Fruit fly (Drosophila melanogaster) whole organism, adult: ENCODE measurements around the gene Pcd.

Source experiments
- CG11617 ChIP-seq: fragments of 200-800 bp; sonication (Bioruptor generic); optimal IDR thresholded peaks from 2 replicates; lab custom pipeline; 2017; ENCODE audit warnings: mild to moderate bottlenecking, missing biosample characterization, missing genetic modification reagents, missing genetic modification characterization
- CG12768 ChIP-seq: fragments of 200-800 bp; sonication (Bioruptor generic); optimal IDR thresholded peaks from 2 replicates; lab custom pipeline; 2017; ENCODE audit warnings: missing biosample characterization, missing genetic modification characterization, mild to moderate bottlenecking, moderate library complexity, missing genetic modification reagents
- CG14711 ChIP-seq: fragments of 200-800 bp; sonication (Bioruptor generic); optimal IDR thresholded peaks from 2 replicates; lab custom pipeline; 2018; ENCODE audit warnings: missing biosample characterization, mild to moderate bottlenecking, missing genetic modification characterization, moderate library complexity
- CG1620 ChIP-seq: fragments of 200-800 bp; sonication (Bioruptor generic); optimal IDR thresholded peaks from 2 replicates; lab custom pipeline; 2016; ENCODE audit warnings: missing biosample characterization, missing genetic modification characterization
- CG33017 ChIP-seq: fragments of 200-800 bp; sonication (Bioruptor generic); optimal IDR thresholded peaks from 2 replicates; lab custom pipeline; 2018; ENCODE audit warnings: missing biosample characterization, mild to moderate bottlenecking, missing genetic modification characterization, moderate library complexity
- CG5204 ChIP-seq: fragments of 200-800 bp; sonication (Bioruptor generic); optimal IDR thresholded peaks from 2 replicates; lab custom pipeline; 2016; ENCODE audit warnings: missing biosample characterization, missing genetic modification characterization
- CG7045 ChIP-seq: fragments of 200-800 bp; sonication (Bioruptor generic); optimal IDR thresholded peaks from 2 replicates; lab custom pipeline; 2017; ENCODE audit warnings: missing biosample characterization, mild to moderate bottlenecking, missing genetic modification characterization
- CG7101 ChIP-seq: fragments of 200-800 bp; sonication (Bioruptor generic); optimal IDR thresholded peaks from 2 replicates; lab custom pipeline; 2018; ENCODE audit warnings: missing biosample characterization, mild to moderate bottlenecking, missing genetic modification characterization, moderate library complexity
- Clk ChIP-seq: fragments of 200-800 bp; sonication (Bioruptor generic); optimal IDR thresholded peaks from 2 replicates; lab custom pipeline; 2017; ENCODE audit warnings: missing biosample characterization, missing genetic modification characterization
- Crg-1 ChIP-seq: fragments of 200-800 bp; sonication (Bioruptor generic); optimal IDR thresholded peaks from 2 replicates; lab custom pipeline; 2016; ENCODE audit warnings: missing biosample characterization, missing genetic modification characterization
- Hr96 ChIP-seq: fragments of 200-800 bp; sonication (Bioruptor generic); optimal IDR thresholded peaks from 2 replicates; lab custom pipeline; 2016; ENCODE audit warnings: missing biosample characterization, missing genetic modification characterization
- Mnt ChIP-seq: fragments of 200-800 bp; sonication (Bioruptor generic); optimal IDR thresholded peaks from 2 replicates; lab custom pipeline; 2016; ENCODE audit warnings: missing biosample characterization, mild to moderate bottlenecking, missing genetic modification characterization
- bab1 ChIP-seq: fragments of 200-800 bp; sonication (Bioruptor generic); optimal IDR thresholded peaks from 3 replicates; lab custom pipeline; 2019; ENCODE audit warnings: missing biosample characterization, mild to moderate bottlenecking, missing genetic modification characterization, moderate library complexity
- cic ChIP-seq: fragments of 200-800 bp; sonication (Bioruptor generic); optimal IDR thresholded peaks from 2 replicates; lab custom pipeline; 2017; ENCODE audit warnings: missing biosample characterization, mild to moderate bottlenecking, missing genetic modification characterization, moderate library complexity
- cnc ChIP-seq, 2 experiments: fragments of >200 bp; optimal IDR thresholded peaks; 2 replicates each; lab custom pipeline; 2017
- kay ChIP-seq: fragments of 200-800 bp; sonication (Bioruptor generic); peaks from one replicate; lab custom pipeline; 2016; ENCODE audit warnings: missing biosample characterization, missing genetic modification characterization, borderline replicate concordance
- ovo ChIP-seq: fragments of 200-800 bp; sonication (Bioruptor generic); optimal IDR thresholded peaks from 2 replicates; lab custom pipeline; 2016; ENCODE audit warnings: missing biosample characterization, missing genetic modification characterization
- pad ChIP-seq: fragments of 200-800 bp; sonication (Bioruptor generic); optimal IDR thresholded peaks from 3 replicates; lab custom pipeline; 2017; ENCODE audit warnings: missing biosample characterization, missing genetic modification characterization, mild to moderate bottlenecking, moderate library complexity, missing genetic modification reagents
- tj ChIP-seq: fragments of 200-800 bp; sonication (Bioruptor generic); optimal IDR thresholded peaks from 3 replicates; lab custom pipeline; 2017; ENCODE audit warnings: missing biosample characterization, mild to moderate bottlenecking, missing genetic modification characterization, moderate library complexity
- toe ChIP-seq: fragments of 200-800 bp; sonication (Bioruptor generic); optimal IDR thresholded peaks from 2 replicates; lab custom pipeline; 2016; ENCODE audit warnings: missing biosample characterization, missing genetic modification characterization

The Pcd gene

dm6 chr3R:29748591-29749303 lies 25.8 kb downstream of the Pcd start, which contains the start of the genes ATPsyngamma and yata:
Gene ATPsyngamma (minus strand): TSS chr3R:29749163.
Gene yata (plus strand): TSS chr3R:29749219.
- TF ChIP-seq pad (GFP tag; lab: Kevin White, UChicago) = peak; percentile 35
- no peak for TF ChIP-seq Hr96 (GFP tag; lab: Kevin White, UChicago)
- peak; percentile 64 for TF ChIP-seq CG7101 (tag; lab: Kevin White, UChicago)
- no peak for TF ChIP-seq CG12768 (GFP tag; lab: Kevin White, UChicago)
- TF ChIP-seq cnc (optimal IDR thresholded peaks at IDR 0.05; lab: Kevin White, UChicago) = no peak
- peak; percentile 55 for TF ChIP-seq CG11617 (GFP tag; lab: Kevin White, UChicago)
- no peak for TF ChIP-seq Clk (GFP tag; lab: Kevin White, UChicago)
- TF ChIP-seq CG14711 (tag; lab: Kevin White, UChicago) = peak; percentile 82
- no peak for TF ChIP-seq kay (GFP tag; lab: Kevin White, UChicago)
- TF ChIP-seq toe (GFP tag; lab: Kevin White, UChicago) = no peak
- TF ChIP-seq CG7045 (GFP tag; lab: Kevin White, UChicago) = peak; percentile 28
- peak; percentile 22 for TF ChIP-seq bab1 (GFP tag; lab: Kevin White, UChicago)
- peak; percentile 52 for TF ChIP-seq Mnt (GFP tag; lab: Kevin White, UChicago)
- TF ChIP-seq tj (GFP tag; lab: Kevin White, UChicago) = peak; percentile 91
- TF ChIP-seq cic (GFP tag; lab: Kevin White, UChicago) = no peak
- TF ChIP-seq CG33017 (tag; lab: Kevin White, UChicago) = no peak
- TF ChIP-seq CG1620 (GFP tag; lab: Kevin White, UChicago) = no peak
- TF ChIP-seq CG5204 = no peak
- peak; percentile 57 for TF ChIP-seq ovo (GFP tag; lab: Kevin White, UChicago)
- no peak for TF ChIP-seq Crg-1 (GFP tag; lab: Kevin White, UChicago)

dm6 chr3R:29749304-29750066 lies 26.5 kb downstream of the Pcd start:
- no peak for TF ChIP-seq CG12768 (GFP tag; lab: Kevin White, UChicago)
- TF ChIP-seq Hr96 (GFP tag; lab: Kevin White, UChicago) = no peak
- TF ChIP-seq CG5204 = no peak
- TF ChIP-seq tj (GFP tag; lab: Kevin White, UChicago) = no peak
- TF ChIP-seq kay (GFP tag; lab: Kevin White, UChicago) = no peak
- TF ChIP-seq CG7045 (GFP tag; lab: Kevin White, UChicago) = no peak
- no peak for TF ChIP-seq CG33017 (tag; lab: Kevin White, UChicago)
- TF ChIP-seq CG1620 (GFP tag; lab: Kevin White, UChicago) = no peak
- no peak for TF ChIP-seq Clk (GFP tag; lab: Kevin White, UChicago)
- TF ChIP-seq CG7101 (tag; lab: Kevin White, UChicago) = no peak
- TF ChIP-seq bab1 (GFP tag; lab: Kevin White, UChicago) = no peak
- no peak for TF ChIP-seq Crg-1 (GFP tag; lab: Kevin White, UChicago)
- no peak for TF ChIP-seq Mnt (GFP tag; lab: Kevin White, UChicago)
- no peak for TF ChIP-seq pad (GFP tag; lab: Kevin White, UChicago)
- TF ChIP-seq cic (GFP tag; lab: Kevin White, UChicago) = no peak
- no peak for TF ChIP-seq ovo (GFP tag; lab: Kevin White, UChicago)
- TF ChIP-seq CG14711 (tag; lab: Kevin White, UChicago) = no peak
- TF ChIP-seq cnc (optimal IDR thresholded peaks at IDR 0.05; lab: Kevin White, UChicago) = no peak

dm6 chr3R:29755248-29755647 lies 32.3 kb downstream of the Pcd start:
- TF ChIP-seq Clk (GFP tag; lab: Kevin White, UChicago) (no peak), CG7101 (tag; lab: Kevin White, UChicago) (no peak), CG1620 (GFP tag; lab: Kevin White, UChicago) (no peak), cnc (optimal IDR thresholded peaks at IDR 0.05; lab: Kevin White, UChicago) (no peak), bab1 (GFP tag; lab: Kevin White, UChicago) (no peak), tj (GFP tag; lab: Kevin White, UChicago) (no peak), Mnt (GFP tag; lab: Kevin White, UChicago) (no peak), CG7045 (GFP tag; lab: Kevin White, UChicago) (no peak), pad (GFP tag; lab: Kevin White, UChicago) (no peak)

- TF ChIP-seq cic (GFP tag; lab: Kevin White, UChicago) (no peak), cnc (optimal IDR thresholded peaks at IDR 0.05; lab: Kevin White, UChicago) (no peak), pad (GFP tag; lab: Kevin White, UChicago) (no peak), CG33017 (tag; lab: Kevin White, UChicago) (peak; percentile 73), CG14711 (tag; lab: Kevin White, UChicago) (no peak), CG11617 (GFP tag; lab: Kevin White, UChicago) (peak; percentile 44), CG7101 (tag; lab: Kevin White, UChicago) (peak; percentile 6), Mnt (GFP tag; lab: Kevin White, UChicago) (no peak), tj (GFP tag; lab: Kevin White, UChicago) (no peak), Crg-1 (GFP tag; lab: Kevin White, UChicago) (no peak), Hr96 (GFP tag; lab: Kevin White, UChicago) (no peak), bab1 (GFP tag; lab: Kevin White, UChicago) (no peak), CG12768 (GFP tag; lab: Kevin White, UChicago) (peak; percentile 73), CG7045 (GFP tag; lab: Kevin White, UChicago) (no peak), Clk (GFP tag; lab: Kevin White, UChicago) (peak; percentile 9), ovo (GFP tag; lab: Kevin White, UChicago) (no peak), toe (GFP tag; lab: Kevin White, UChicago) (no peak)
Observed at dm6 chr3R:29756153-29756552, 33.2 kb downstream of the Pcd start.
